Worm (Caenorhabditis elegans): ENCODE results near the gene gst-8.

- no peak for TF ChIP-seq ztf-1 (GFP tag; conservative IDR thresholded peaks at IDR 0.05)
- TF ChIP-seq unc-62 (GFP tag; optimal IDR thresholded peaks at IDR 0.05): no peak
- no peak for TF ChIP-seq ceh-82 (tag; optimal IDR thresholded peaks at IDR 0.05)
- no peak for TF ChIP-seq unc-39 (tag; optimal IDR thresholded peaks at IDR 0.05)
- TF ChIP-seq R02D3.7 (tag; optimal IDR thresholded peaks at IDR 0.05): no peak
- no peak for TF ChIP-seq lin-39 (tag; optimal IDR thresholded peaks at IDR 0.05)
- TF ChIP-seq lin-13 (GFP tag; optimal IDR thresholded peaks at IDR 0.05): no peak
- no peak for TF ChIP-seq nhr-237 (tag; optimal IDR thresholded peaks at IDR 0.05)
- TF ChIP-seq ama-1 (optimal IDR thresholded peaks at IDR 0.05): no peak
- no peak for TF ChIP-seq snpc-4 (tag; optimal IDR thresholded peaks at IDR 0.05)
- TF ChIP-seq nhr-11 (tag; optimal IDR thresholded peaks at IDR 0.05): no peak
These were observed 48.8 kb upstream of the gst-8 start, which contains the start of the genes C33F10.11 and C33F10.1 for ce11 chrII:4834761-4835160.
